Fruit fly (Drosophila melanogaster) Kc167 (cell line): ENCODE results near the gene mbo.

ENCODE experiments used
- Myc ChIP-seq: fragments of >200 bp; optimal IDR thresholded peaks from 2 replicates; lab custom pipeline; 2017; ENCODE audit warnings: missing external identifiers
- Sin3A ChIP-seq: fragments of >200 bp; optimal IDR thresholded peaks from 2 replicates; lab custom pipeline; 2018; ENCODE audit warnings: missing external identifiers
- h ChIP-seq: fragments of >200 bp; optimal IDR thresholded peaks from 3 replicates; lab custom pipeline; 2018; ENCODE audit warnings: missing external identifiers
- insv ChIP-seq: fragments of >200 bp; optimal IDR thresholded peaks from 3 replicates; lab custom pipeline; 2018; ENCODE audit warnings: missing external identifiers
- psq ChIP-seq: fragments of >200 bp; optimal IDR thresholded peaks from 2 replicates; lab custom pipeline; 2017; ENCODE audit warnings: missing external identifiers
- ttk ChIP-seq: sonication (Bioruptor generic); optimal IDR thresholded peaks from 2 replicates; lab custom pipeline; 2017; ENCODE audit warnings: missing external identifiers

The mbo gene

dm6 chr3R:12653511-12654252 lies 25.2 kb downstream of the mbo start:
- TF ChIP-seq h (lab: Kevin White, UChicago) (no peak), Sin3A (lab: Kevin White, UChicago) (no peak), insv (lab: Kevin White, UChicago) (no peak), Myc (no peak), ttk (no peak), psq (lab: Kevin White, UChicago) (no peak)

dm6 chr3R:12652736-12653135 lies 26.1 kb downstream of the mbo start:
- TF ChIP-seq insv (lab: Kevin White, UChicago) = no peak
- no peak for TF ChIP-seq Myc
- no peak for TF ChIP-seq psq (lab: Kevin White, UChicago)
- TF ChIP-seq Sin3A (lab: Kevin White, UChicago) = no peak
- TF ChIP-seq h (lab: Kevin White, UChicago) = no peak
- no peak for TF ChIP-seq ttk

- no peak for TF ChIP-seq Myc
- no peak for TF ChIP-seq psq (lab: Kevin White, UChicago)
- TF ChIP-seq h (lab: Kevin White, UChicago) = no peak
- TF ChIP-seq insv (lab: Kevin White, UChicago) = no peak
- TF ChIP-seq ttk = no peak
- TF ChIP-seq Sin3A (lab: Kevin White, UChicago) = no peak
Observed at dm6 chr3R:12650537-12650936, 28.3 kb downstream of the mbo start.

- TF ChIP-seq Sin3A (lab: Kevin White, UChicago) = no peak
- TF ChIP-seq insv (lab: Kevin White, UChicago) = no peak
- TF ChIP-seq psq (lab: Kevin White, UChicago) = no peak
- TF ChIP-seq ttk = no peak
- TF ChIP-seq h (lab: Kevin White, UChicago) = no peak
- TF ChIP-seq Myc = no peak
Observed at dm6 chr3R:12649099-12650029, 29.5 kb downstream of the mbo start.

dm6 chr3R:12647954-12648353 lies 30.9 kb downstream of the mbo start, which contains the start of gene Dtg:
TSS of gene Dtg (plus strand) at chr3R:12648058.
- TF ChIP-seq Myc (no peak), insv (lab: Kevin White, UChicago) (no peak), h (lab: Kevin White, UChicago) (no peak), ttk (no peak), psq (lab: Kevin White, UChicago) (no peak), Sin3A (lab: Kevin White, UChicago) (no peak)

DNA sequence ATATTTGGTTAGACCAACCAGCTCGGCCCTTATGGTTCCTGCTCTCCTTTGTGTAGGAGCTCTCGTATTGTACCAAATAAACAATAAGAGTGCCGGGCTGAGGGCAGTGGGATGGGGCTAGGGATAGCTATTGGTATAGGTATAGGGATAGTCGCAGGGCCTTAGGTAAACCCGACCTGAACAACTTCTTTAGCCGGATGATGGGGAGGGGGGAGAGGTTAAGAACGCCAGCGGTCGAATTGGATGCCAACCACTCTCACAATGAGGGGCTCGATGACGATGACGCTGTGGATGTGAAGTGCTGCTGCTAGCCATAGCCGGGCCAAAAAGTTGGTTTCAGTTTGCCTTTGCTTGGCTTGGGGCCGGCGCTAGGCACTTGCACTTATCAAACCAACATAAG lies 31.5 kb downstream of the mbo start:
- TF ChIP-seq ttk = no peak
- no peak for TF ChIP-seq insv (lab: Kevin White, UChicago)
- TF ChIP-seq Myc = no peak
- TF ChIP-seq psq (lab: Kevin White, UChicago) = no peak
- no peak for TF ChIP-seq h (lab: Kevin White, UChicago)
- no peak for TF ChIP-seq Sin3A (lab: Kevin White, UChicago)

DNA sequence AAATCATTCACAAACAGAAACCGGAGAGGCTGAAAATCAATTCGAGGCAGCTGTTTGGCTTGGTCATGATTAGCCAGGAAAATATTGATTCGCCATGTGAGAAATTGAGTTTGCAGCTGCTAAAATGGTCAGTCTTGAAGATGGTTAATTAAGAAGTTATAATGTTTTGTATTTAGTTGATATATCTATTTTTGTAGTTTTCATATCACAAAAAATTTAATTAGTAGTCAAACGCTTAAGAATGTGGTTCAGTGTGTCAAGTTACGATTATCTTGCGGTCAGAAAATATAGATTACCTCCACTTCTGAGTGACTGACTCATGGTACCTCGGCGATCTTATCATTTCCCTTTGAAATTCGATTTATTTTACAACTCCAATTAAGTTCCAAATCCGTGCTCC lies 31.9 kb downstream of the mbo start:
- TF ChIP-seq ttk = no peak
- no peak for TF ChIP-seq Sin3A (lab: Kevin White, UChicago)
- no peak for TF ChIP-seq Myc
- TF ChIP-seq psq (lab: Kevin White, UChicago) = no peak
- TF ChIP-seq insv (lab: Kevin White, UChicago) = no peak
- no peak for TF ChIP-seq h (lab: Kevin White, UChicago)

DNA sequence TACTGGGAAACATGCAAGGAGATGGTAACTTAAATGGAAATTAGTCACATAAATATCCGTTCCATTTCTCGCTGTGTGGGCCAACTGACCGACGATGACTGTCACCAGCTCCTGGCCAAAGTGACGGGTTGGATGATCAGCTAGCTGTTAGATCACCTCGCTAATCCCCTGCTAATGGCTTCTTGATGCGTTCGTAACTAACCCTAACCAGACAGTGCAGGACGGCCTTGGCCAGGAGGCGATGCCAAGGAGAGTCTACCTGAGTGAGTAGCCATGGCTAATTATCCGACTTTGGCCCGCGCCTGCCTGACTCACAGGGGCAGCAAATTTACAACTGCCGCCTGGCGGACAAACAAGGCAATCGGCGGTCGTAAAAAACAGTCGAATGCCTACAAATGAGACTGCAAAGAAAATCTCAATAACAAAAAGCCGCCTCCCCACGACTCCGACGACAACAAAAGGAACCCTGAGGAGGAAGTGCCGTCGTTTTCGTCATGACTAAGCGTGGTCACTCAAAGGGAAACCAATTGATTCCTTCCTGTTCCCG lies 33.0 kb downstream of the mbo start:
- TF ChIP-seq Sin3A (lab: Kevin White, UChicago) = no peak
- TF ChIP-seq ttk = no peak
- TF ChIP-seq insv (lab: Kevin White, UChicago) = no peak
- no peak for TF ChIP-seq Myc
- TF ChIP-seq h (lab: Kevin White, UChicago) = no peak
- TF ChIP-seq psq (lab: Kevin White, UChicago) = no peak

dm6 chr3R:12644621-12645310 lies 34.1 kb downstream of the mbo start:
- no peak for TF ChIP-seq Sin3A (lab: Kevin White, UChicago)

dm6 chr3R:12642051-12642532 lies 36.8 kb downstream of the mbo start, which contains the start of gene CG6753:
TSS of gene CG6753 (minus strand) at chr3R:12642482.
- no peak for TF ChIP-seq Myc
- no peak for TF ChIP-seq insv (lab: Kevin White, UChicago)
- TF ChIP-seq h (lab: Kevin White, UChicago) = no peak
- no peak for TF ChIP-seq psq (lab: Kevin White, UChicago)
- no peak for TF ChIP-seq ttk
- no peak for TF ChIP-seq Sin3A (lab: Kevin White, UChicago)

dm6 chr3R:12641620-12642019 lies 37.2 kb downstream of the mbo start:
- TF ChIP-seq insv (lab: Kevin White, UChicago) = no peak
- TF ChIP-seq ttk = no peak
